Worm (Caenorhabditis elegans): ENCODE measurements around the gene nhr-9.

DNA sequence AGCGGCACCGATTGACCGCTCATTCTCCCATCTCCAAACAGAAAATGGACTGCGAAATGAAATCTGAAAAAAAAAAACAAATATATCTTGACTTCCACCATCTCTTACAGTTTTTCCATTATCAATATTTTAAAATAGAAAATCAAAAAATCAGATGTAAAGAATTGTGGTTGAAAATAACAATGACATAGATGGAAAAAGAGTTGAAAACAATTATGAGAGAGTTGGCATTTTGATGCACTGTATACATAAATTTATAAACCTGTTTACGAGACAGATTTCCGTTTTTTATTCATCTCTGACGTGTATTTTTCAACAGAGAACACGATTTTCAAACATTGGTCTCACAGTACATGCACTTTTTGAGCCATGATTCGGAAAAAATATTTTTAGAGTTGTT, 14.6 kb upstream of the nhr-9 start, which contains the start of gene ZK418.7:
- no peak for TF ChIP-seq R02D3.7 (tag; optimal IDR thresholded peaks at IDR 0.05)
- TF ChIP-seq ama-1 (optimal IDR thresholded peaks at IDR 0.05): no peak
- no peak for TF ChIP-seq lin-39 (tag; optimal IDR thresholded peaks at IDR 0.05)
- no peak for TF ChIP-seq nhr-237 (tag; optimal IDR thresholded peaks at IDR 0.05)
- no peak for TF ChIP-seq nhr-25 (tag; optimal IDR thresholded peaks at IDR 0.05)
- TF ChIP-seq lin-15B (tag; optimal IDR thresholded peaks at IDR 0.05): no peak
- TF ChIP-seq skn-1 (tag; optimal IDR thresholded peaks at IDR 0.05): no peak
- TF ChIP-seq ceh-82 (tag; optimal IDR thresholded peaks at IDR 0.05): no peak
- no peak for TF ChIP-seq nhr-12 (tag; optimal IDR thresholded peaks at IDR 0.05)
- TF ChIP-seq aly-2 (tag; optimal IDR thresholded peaks at IDR 0.05): no peak
- TF ChIP-seq pha-4 (tag; optimal IDR thresholded peaks at IDR 0.05): no peak
- no peak for TF ChIP-seq egl-5 (tag; optimal IDR thresholded peaks at IDR 0.05)
- no peak for TF ChIP-seq snpc-4 (tag; optimal IDR thresholded peaks at IDR 0.05)
- TF ChIP-seq nhr-76 (tag; optimal IDR thresholded peaks at IDR 0.05): no peak

Data from whole organism, L3 larva.